Worm (Caenorhabditis elegans) whole organism, L4 larva: ENCODE data around the gene nst-1.
A peak's percentile ranks its signal among the peaks of the same experiment; 100 is the strongest.

Source experiments
- D1046.2 ChIP-seq: fragments of 200-800 bp; sonication (Bioruptor generic); IDR thresholded peaks from 2 replicates; pipeline ENCODE4 v1.3.6; 2022; ENCODE audit warnings: missing genetic modification characterization, missing compliant biosample characterization
- F10B5.3 ChIP-seq: sonication (generic microtip); optimal IDR thresholded peaks from 2 replicates; lab custom pipeline; 2016; ENCODE audit warnings: mild to moderate bottlenecking, missing genetic modification characterization, missing compliant biosample characterization
- F49E8.2 ChIP-seq: sonication (generic microtip); optimal IDR thresholded peaks from 2 replicates; lab custom pipeline; 2016; ENCODE audit warnings: missing compliant biosample characterization, mild to moderate bottlenecking, missing genetic modification characterization, borderline replicate concordance
- T20F7.1 ChIP-seq: fragments of 200-800 bp; sonication (Bioruptor generic); optimal IDR thresholded peaks from 2 replicates; lab custom pipeline; 2018; ENCODE audit warnings: mild to moderate bottlenecking, missing genetic modification characterization, missing compliant biosample characterization
- Y105C5A.15 ChIP-seq: fragments of 200-800 bp; sonication (Bioruptor generic); IDR thresholded peaks from 2 replicates; pipeline ENCODE4 v1.3.6; 2022; ENCODE audit warnings: missing genetic modification characterization, missing compliant biosample characterization
- ZK337.2 ChIP-seq: fragments of 200-800 bp; sonication (Bioruptor generic); IDR thresholded peaks from 2 replicates; pipeline ENCODE4 v1.3.6; 2022; ENCODE audit warnings: missing genetic modification reagents, missing genetic modification characterization, missing compliant biosample characterization
- aha-1 ChIP-seq: fragments of 150-350 bp; peaks from one replicate; lab custom pipeline; 2014; ENCODE audit warnings: missing biosample characterization, missing genetic modification characterization
- ama-1 ChIP-seq: fragments of 150-350 bp; optimal IDR thresholded peaks from 2 replicates; lab custom pipeline; 2014; ENCODE audit warnings: inconsistent platforms, mixed read lengths
- ceh-82 ChIP-seq: sonication (generic microtip); optimal IDR thresholded peaks from 2 replicates; lab custom pipeline; 2017; ENCODE audit warnings: missing biosample characterization, missing genetic modification characterization
- ces-1 ChIP-seq: fragments of 150-350 bp; sonication (generic microtip); optimal IDR thresholded peaks from 4 replicates; lab custom pipeline; 2014; ENCODE audit warnings: missing biosample characterization, missing genetic modification reagents, missing genetic modification characterization
- dmd-8 ChIP-seq: fragments of 200-800 bp; sonication (Bioruptor generic); IDR thresholded peaks from 2 replicates; pipeline ENCODE4 v1.3.6; 2022; ENCODE audit warnings: missing genetic modification characterization, missing compliant biosample characterization
- dmd-9 ChIP-seq: fragments of 200-800 bp; sonication (Bioruptor generic); IDR thresholded peaks from 2 replicates; pipeline ENCODE4 v1.3.6; 2022; ENCODE audit warnings: missing genetic modification reagents, missing genetic modification characterization, missing compliant biosample characterization
- dpl-1 ChIP-seq: fragments of 150-350 bp; optimal IDR thresholded peaks from 2 replicates; lab custom pipeline; 2014; ENCODE audit warnings: missing biosample characterization, missing genetic modification reagents, missing genetic modification characterization
- duxl-1 ChIP-seq: sonication (generic microtip); optimal IDR thresholded peaks from 2 replicates; lab custom pipeline; 2016; ENCODE audit warnings: mild to moderate bottlenecking, missing genetic modification characterization, moderate library complexity, missing compliant biosample characterization; ENCODE audit not compliant: poor library complexity
- fkh-10 ChIP-seq: fragments of 150-350 bp; optimal IDR thresholded peaks from 2 replicates; lab custom pipeline; 2014; ENCODE audit warnings: missing biosample characterization, missing genetic modification reagents, missing genetic modification characterization
- fos-1 ChIP-seq: fragments of 150-350 bp; optimal IDR thresholded peaks from 2 replicates; lab custom pipeline; 2014; ENCODE audit warnings: missing biosample characterization, missing genetic modification characterization
- hif-1 ChIP-seq, 2 experiments: sonication (generic microtip); optimal IDR thresholded peaks; 2 replicates each; lab custom pipeline; 2016 to 2017; ENCODE audit warnings: missing compliant biosample characterization in 2 of 2, missing genetic modification characterization in 2 of 2, missing genetic modification reagents in 2 of 2, missing genotype in 2 of 2, mild to moderate bottlenecking in 1 of 2
- hmg-1.1 ChIP-seq: fragments of 200-800 bp; sonication (Bioruptor generic); IDR thresholded peaks from 2 replicates; pipeline ENCODE4 v1.3.6; 2022; ENCODE audit warnings: missing genetic modification reagents, missing genetic modification characterization, missing compliant biosample characterization
- lin-15B ChIP-seq: fragments of 150-350 bp; sonication (generic microtip); optimal IDR thresholded peaks from 3 replicates; lab custom pipeline; 2014; ENCODE audit warnings: missing biosample characterization, missing genetic modification characterization
- lin-39 ChIP-seq: fragments of 150-350 bp; optimal IDR thresholded peaks from 2 replicates; lab custom pipeline; 2014; ENCODE audit warnings: missing biosample characterization, missing genetic modification reagents, missing genetic modification characterization
- mdl-1 ChIP-seq, 2 experiments: fragments of 150-350 bp in 1 of 2; sonication (generic microtip) in 1 of 2; optimal IDR thresholded peaks; 2 replicates each; lab custom pipeline; 2014 to 2017; ENCODE audit warnings: missing biosample characterization in 2 of 2, missing genetic modification characterization in 2 of 2
- nhr-28 ChIP-seq: fragments of 150-350 bp; optimal IDR thresholded peaks from 2 replicates; lab custom pipeline; 2014; ENCODE audit warnings: missing biosample characterization, missing genetic modification characterization
- nhr-41 ChIP-seq: fragments of 200-800 bp; sonication (Bioruptor generic); IDR thresholded peaks from 2 replicates; pipeline ENCODE4 v1.3.6; 2022; ENCODE audit warnings: missing genetic modification reagents, missing genetic modification characterization, missing compliant biosample characterization
- nhr-42 ChIP-seq: fragments of 200-800 bp; sonication (Bioruptor generic); IDR thresholded peaks from 2 replicates; pipeline ENCODE4 v1.3.6; 2022; ENCODE audit warnings: missing genetic modification characterization, missing compliant biosample characterization
- nhr-48 ChIP-seq: sonication (generic microtip); optimal IDR thresholded peaks from 2 replicates; lab custom pipeline; 2016; ENCODE audit warnings: mild to moderate bottlenecking, missing genetic modification characterization, missing compliant biosample characterization
- nhr-77 ChIP-seq: fragments of 150-350 bp; optimal IDR thresholded peaks from 2 replicates; lab custom pipeline; 2014; ENCODE audit warnings: missing biosample characterization, missing genetic modification characterization
- pqm-1 ChIP-seq: sonication (generic microtip); optimal IDR thresholded peaks from 2 replicates; lab custom pipeline; 2017; ENCODE audit warnings: missing biosample characterization, missing genetic modification characterization
- snpc-4 ChIP-seq: fragments of 150-350 bp; optimal IDR thresholded peaks from 2 replicates; lab custom pipeline; 2014; ENCODE audit warnings: missing biosample characterization, missing genetic modification characterization
- unc-130 ChIP-seq: sonication (generic microtip); optimal IDR thresholded peaks from 2 replicates; lab custom pipeline; 2016; ENCODE audit warnings: missing genetic modification reagents, missing genetic modification characterization, missing compliant biosample characterization
- unc-62 ChIP-seq, 3 experiments: fragments of 150-350 bp in 1 of 3; sonication (generic microtip); optimal IDR thresholded peaks in 2 of 3; peaks in 1 of 3; 1 replicate in 1 of 3; 2 replicates in 2 of 3; lab custom pipeline; 2014 to 2017; ENCODE audit warnings: missing biosample characterization in 3 of 3, missing genetic modification characterization in 3 of 3, missing genetic modification reagents in 3 of 3, missing genotype in 1 of 3
- vab-7 ChIP-seq: fragments of 200-800 bp; sonication (Bioruptor generic); IDR thresholded peaks from 2 replicates; pipeline ENCODE4 v1.3.6; 2022; ENCODE audit warnings: missing genetic modification reagents, missing genetic modification characterization, missing compliant biosample characterization
- zip-11 ChIP-seq: fragments of 200-800 bp; sonication (Bioruptor generic); IDR thresholded peaks from 2 replicates; pipeline ENCODE4 v1.3.6; 2022; ENCODE audit warnings: missing genetic modification characterization, missing compliant biosample characterization

nst-1 gene

DNA sequence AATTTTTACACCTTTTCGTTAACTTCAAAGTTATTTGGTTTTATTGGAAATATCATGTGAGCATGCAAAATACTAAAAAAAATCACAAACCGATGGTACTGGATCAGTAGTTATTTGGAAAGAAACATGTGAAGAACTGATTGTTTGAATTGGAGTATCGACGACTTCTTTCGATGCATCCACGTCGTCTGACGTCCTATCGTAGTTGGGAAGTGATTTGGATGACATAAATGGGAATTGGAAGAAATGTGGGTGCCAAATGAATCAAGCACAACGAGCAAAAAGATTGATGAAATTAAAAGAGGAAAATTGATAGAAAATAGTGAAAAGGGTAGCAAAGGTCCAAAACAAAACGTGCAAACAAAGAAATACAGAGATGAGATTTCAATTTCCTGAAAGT is 38.2 kb upstream of the nst-1 start, which contains the start of gene shw-1:
Gene shw-1, minus strand, starts transcription at position 228 of the 400 bp plus-strand sequence.
- TF ChIP-seq unc-62 (GFP tag; optimal IDR thresholded peaks at IDR 0.05 in 1 of 2; lab: Kevin White, UChicago) (peak in 1 of 2 experiments; percentile 78), unc-62 (tag; optimal IDR thresholded peaks at IDR 0.05; lab: Kevin White, UChicago) (no peak), dmd-9 (no peak), aha-1 (tag; lab: Kevin White, UChicago) (peak; percentile 55)

DNA sequence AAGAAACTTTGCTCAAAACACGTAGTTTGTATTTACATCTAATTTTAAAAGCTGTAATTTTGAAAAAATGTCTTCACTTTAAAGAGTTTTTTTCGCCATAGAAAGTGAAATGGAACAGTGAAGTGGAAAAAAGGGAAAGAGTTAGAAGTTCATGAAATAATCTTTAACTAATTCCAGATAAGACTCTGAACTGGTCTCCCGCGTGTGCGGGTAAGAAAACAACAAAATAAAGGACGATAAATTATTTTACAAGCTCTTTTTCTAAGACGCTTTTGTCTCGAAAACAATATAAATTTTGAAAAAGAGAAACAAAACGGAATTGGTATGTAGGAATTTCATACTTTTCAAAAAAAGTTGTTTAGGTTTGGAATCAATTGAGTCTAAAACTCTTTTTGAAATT is 33.7 kb upstream of the nst-1 start:
- TF ChIP-seq unc-62 (GFP tag; optimal IDR thresholded peaks at IDR 0.05 in 1 of 2; lab: Kevin White, UChicago) = peak in 1 of 2 experiments; percentile 77
- no peak for TF ChIP-seq unc-62 (tag; optimal IDR thresholded peaks at IDR 0.05; lab: Kevin White, UChicago)
- no peak for TF ChIP-seq ces-1 (GFP tag; lab: Kevin White, UChicago)
- TF ChIP-seq, all 104 proteins: peak for 1

DNA sequence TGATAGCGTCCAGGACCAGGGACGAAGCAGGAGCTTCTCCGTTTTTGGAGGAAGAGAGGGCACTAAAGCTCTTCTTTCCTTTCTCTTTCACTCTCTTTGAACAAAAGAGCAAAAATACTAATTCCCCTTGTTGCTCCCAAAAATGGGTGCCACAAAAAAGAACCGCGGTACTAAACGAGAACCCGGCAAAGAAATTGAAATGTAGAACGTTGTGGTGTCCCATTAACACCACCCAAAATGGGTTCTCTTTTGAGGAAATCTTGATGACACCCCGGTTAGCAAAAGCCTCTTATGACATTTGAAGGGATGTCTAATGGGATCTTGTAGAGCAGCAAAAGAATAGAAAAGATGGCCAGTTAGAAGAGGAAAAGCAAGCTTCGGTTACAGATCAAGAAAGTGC is 31.8 kb upstream of the nst-1 start:
- TF ChIP-seq mdl-1 (tag; optimal IDR thresholded peaks at IDR 0.05; lab: Kevin White, UChicago) (no peak), vab-7 (no peak), D1046.2 (no peak), dmd-8 (GFP tag; lab: Robert Waterston, UW) (no peak), nhr-42 (no peak), nhr-41 (GFP tag; lab: Robert Waterston, UW) (no peak), lin-15B (tag; lab: Kevin White, UChicago) (no peak), F10B5.3 (tag; lab: Kevin White, UChicago) (no peak), nhr-48 (tag; lab: Kevin White, UChicago) (no peak), unc-62 (GFP tag; optimal IDR thresholded peaks at IDR 0.05 in 1 of 2; lab: Kevin White, UChicago) (peak in 1 of 2 experiments; percentile 30), unc-62 (tag; optimal IDR thresholded peaks at IDR 0.05; lab: Kevin White, UChicago) (no peak), aha-1 (tag; lab: Kevin White, UChicago) (peak; percentile 91)

DNA sequence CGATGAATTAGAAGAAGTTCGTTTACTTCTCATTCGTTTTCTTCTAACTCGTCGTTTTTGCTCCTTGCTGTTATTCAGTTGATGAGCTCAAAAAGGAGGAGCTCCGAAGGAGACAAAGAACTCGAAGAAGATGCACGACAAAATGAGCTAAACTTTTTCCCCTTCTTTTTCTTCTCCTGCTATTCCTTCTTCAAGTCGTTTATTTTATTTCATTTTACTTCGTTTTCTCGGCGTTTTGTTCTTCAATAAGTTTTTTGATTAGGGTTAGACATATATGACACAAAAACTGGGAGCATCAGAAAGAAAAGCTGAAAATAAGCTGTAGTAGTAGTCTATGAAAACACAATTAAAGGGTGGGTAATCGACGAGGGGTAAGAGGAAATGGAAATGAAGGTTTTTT is 29.0 kb upstream of the nst-1 start:
- TF ChIP-seq fkh-10 (GFP tag; lab: Kevin White, UChicago) (peak; percentile 67), nhr-28 (tag; lab: Kevin White, UChicago) (no peak), nhr-48 (tag; lab: Kevin White, UChicago) (no peak), ama-1 (lab: Kevin White, UChicago) (no peak), dpl-1 (GFP tag; lab: Kevin White, UChicago) (no peak), snpc-4 (tag; lab: Kevin White, UChicago) (no peak), fos-1 (no peak)

DNA sequence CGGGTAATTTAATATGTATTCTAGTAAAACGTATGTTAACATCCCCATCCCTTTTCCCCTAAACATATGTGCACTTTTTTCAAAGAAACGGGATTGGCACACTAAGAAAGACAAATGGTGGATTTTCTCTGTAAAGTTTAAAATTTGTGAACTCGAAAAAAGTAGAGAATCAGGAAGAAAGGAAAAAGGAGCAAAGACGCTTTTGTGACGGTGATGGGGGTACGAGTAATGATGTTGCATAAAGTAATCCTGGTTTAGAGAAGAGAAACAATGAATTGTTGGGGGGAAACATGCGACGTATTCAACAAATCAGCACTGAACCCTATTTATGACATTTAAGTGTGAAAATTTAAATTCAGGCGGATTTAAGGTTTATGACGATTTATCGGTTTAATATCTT is 28.5 kb upstream of the nst-1 start:
- TF ChIP-seq fos-1 (no peak), hmg-1.1 (GFP tag; lab: Robert Waterston, UW) (no peak), unc-62 (GFP tag; optimal IDR thresholded peaks at IDR 0.05 in 1 of 2; lab: Kevin White, UChicago) (peak in 1 of 2 experiments; percentile 67), unc-62 (tag; optimal IDR thresholded peaks at IDR 0.05; lab: Kevin White, UChicago) (no peak)

DNA sequence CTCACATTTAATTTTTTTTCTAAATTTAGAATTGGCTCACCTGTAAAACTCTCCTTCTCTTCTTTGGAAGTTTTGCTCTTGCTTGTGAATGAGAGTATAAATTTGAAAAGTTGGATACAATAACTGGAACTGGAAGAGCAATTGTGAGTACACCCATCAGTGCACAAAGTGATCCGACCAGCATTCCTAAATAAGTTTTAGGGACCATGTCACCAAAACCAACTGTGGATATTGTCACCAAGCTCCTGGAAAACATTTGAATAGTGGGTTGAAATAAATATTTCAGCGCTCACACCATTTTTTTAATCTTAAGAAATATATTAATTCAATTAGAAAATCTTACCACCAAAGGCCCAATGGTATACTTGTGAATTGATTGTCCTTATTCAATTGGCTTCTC is 25.3 kb upstream of the nst-1 start:
- no peak for TF ChIP-seq F49E8.2 (tag; lab: Kevin White, UChicago)
- no peak for TF ChIP-seq ceh-82 (tag; lab: Kevin White, UChicago)
- no peak for TF ChIP-seq hmg-1.1 (GFP tag; lab: Robert Waterston, UW)
- TF ChIP-seq hif-1 (tag; optimal IDR thresholded peaks at IDR 0.05; lab: Kevin White, UChicago) = no peak
- TF ChIP-seq unc-62 (GFP tag; optimal IDR thresholded peaks at IDR 0.05 in 1 of 2; lab: Kevin White, UChicago) = peak in 1 of 2 experiments; percentile 79
- no peak for TF ChIP-seq unc-62 (tag; optimal IDR thresholded peaks at IDR 0.05; lab: Kevin White, UChicago)
- no peak for TF ChIP-seq D1046.2
- TF ChIP-seq ZK337.2 (GFP tag; lab: Robert Waterston, UW) = no peak
- TF ChIP-seq lin-39 = no peak
- TF ChIP-seq pqm-1 (tag; lab: Kevin White, UChicago) = no peak
- TF ChIP-seq aha-1 (tag; lab: Kevin White, UChicago) = peak; percentile 97
- no peak for TF ChIP-seq zip-11
- no peak for TF ChIP-seq nhr-77 (tag; lab: Kevin White, UChicago)
- no peak for TF ChIP-seq T20F7.1 (GFP tag; lab: Kevin White, UChicago)
- TF ChIP-seq Y105C5A.15 = no peak
- TF ChIP-seq duxl-1 (tag; lab: Kevin White, UChicago) = no peak
- TF ChIP-seq dmd-8 (GFP tag; lab: Robert Waterston, UW) = no peak
- no peak for TF ChIP-seq unc-130 (GFP tag; lab: Kevin White, UChicago)
